Worm (Caenorhabditis elegans): ENCODE measurements around the gene T28A11.22.

DNA sequence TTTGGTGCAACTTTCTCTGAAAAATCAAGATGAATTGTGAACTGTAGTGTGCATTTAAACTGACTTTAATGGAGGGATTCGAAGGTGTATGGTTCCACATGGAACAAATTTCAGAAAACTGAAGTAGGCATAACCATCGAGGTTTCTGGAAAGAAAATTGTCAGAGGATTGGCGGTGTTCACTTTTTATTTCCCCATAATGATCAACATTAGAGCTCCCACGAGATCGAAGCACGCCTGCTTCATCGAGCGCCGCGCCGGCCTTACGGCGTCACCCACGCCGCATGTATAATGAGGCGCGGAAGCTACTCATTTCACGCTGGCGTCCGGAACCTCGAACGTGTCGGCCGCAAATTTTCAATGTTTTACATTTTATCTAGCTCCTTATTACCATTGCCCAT is 30.8 kb downstream of the T28A11.22 start:
- TF ChIP-seq ama-1 (optimal IDR thresholded peaks at IDR 0.05): no peak
- TF ChIP-seq lin-13 (GFP tag; optimal IDR thresholded peaks at IDR 0.05): no peak
- TF ChIP-seq nhr-28 (tag; optimal IDR thresholded peaks at IDR 0.05): no peak
- no peak for TF ChIP-seq ceh-62 (tag; optimal IDR thresholded peaks at IDR 0.05)
- TF ChIP-seq unc-39 (tag; optimal IDR thresholded peaks at IDR 0.05): no peak
- TF ChIP-seq dpl-1 (GFP tag; optimal IDR thresholded peaks at IDR 0.05): no peak
- TF ChIP-seq nhr-77 (tag; optimal IDR thresholded peaks at IDR 0.05): no peak
- no peak for TF ChIP-seq fos-1 (tag; optimal IDR thresholded peaks at IDR 0.05)
- no peak for TF ChIP-seq R02D3.7 (tag; optimal IDR thresholded peaks at IDR 0.05)
